Fruit fly (Drosophila melanogaster) whole organism, embryonic: ENCODE results near the gene Wdr33.

ENCODE experiments used
- B-H1 ChIP-seq: fragments of 200-800 bp; sonication (Bioruptor generic); IDR thresholded peaks from 3 replicates; pipeline ENCODE4 v1.3.6; 2022; ENCODE audit warnings: missing biosample characterization, missing genetic modification characterization
- B-H2 ChIP-seq: fragments of 200-800 bp; sonication (Bioruptor generic); optimal IDR thresholded peaks from 2 replicates; lab custom pipeline; 2018; ENCODE audit warnings: missing biosample characterization, mild to moderate bottlenecking, missing genetic modification characterization
- Bdp1 ChIP-seq: fragments of 200-800 bp; sonication (Bioruptor generic); optimal IDR thresholded peaks from 3 replicates; lab custom pipeline; 2016; ENCODE audit warnings: missing biosample characterization, missing genetic modification characterization
- CG10543 ChIP-seq: fragments of 200-800 bp; sonication (Bioruptor generic); optimal IDR thresholded peaks from 3 replicates; lab custom pipeline; 2017; ENCODE audit warnings: missing biosample characterization, mild to moderate bottlenecking, missing genetic modification characterization, moderate library complexity
- CG11398 ChIP-seq: fragments of 200-800 bp; sonication (Bioruptor generic); optimal IDR thresholded peaks from 2 replicates; lab custom pipeline; 2016; ENCODE audit warnings: missing biosample characterization, missing genetic modification characterization
- CG11696 ChIP-seq: fragments of 200-800 bp; sonication (Bioruptor generic); IDR thresholded peaks from 2 replicates; pipeline ENCODE4 v1.3.6; 2022; ENCODE audit warnings: missing biosample characterization, missing genetic modification characterization
- CG12236 ChIP-seq: fragments of 200-800 bp; sonication (Bioruptor generic); optimal IDR thresholded peaks from 2 replicates; lab custom pipeline; 2016; ENCODE audit warnings: missing biosample characterization, missing genetic modification characterization
- CG12391 ChIP-seq: fragments of 200-800 bp; sonication (Bioruptor generic); optimal IDR thresholded peaks from 3 replicates; lab custom pipeline; 2018; ENCODE audit warnings: missing biosample characterization, mild to moderate bottlenecking, missing genetic modification characterization, moderate library complexity
- CG12659 ChIP-seq: fragments of 200-800 bp; sonication (Bioruptor generic); optimal IDR thresholded peaks from 3 replicates; lab custom pipeline; 2017; ENCODE audit warnings: mild to moderate bottlenecking, missing biosample characterization, missing genetic modification reagents, missing genetic modification characterization
- CG12942 ChIP-seq: fragments of 200-800 bp; sonication (Bioruptor generic); optimal IDR thresholded peaks from 3 replicates; lab custom pipeline; 2016; ENCODE audit warnings: missing biosample characterization, missing genetic modification characterization
- CG13624 ChIP-seq: fragments of 200-800 bp; sonication (Bioruptor generic); optimal IDR thresholded peaks from 2 replicates; lab custom pipeline; 2016; ENCODE audit warnings: missing biosample characterization, missing genetic modification characterization
- CG17361 ChIP-seq: fragments of 200-800 bp; sonication (Bioruptor generic); IDR thresholded peaks from 3 replicates; pipeline ENCODE4 v1.3.6; 2022; ENCODE audit warnings: missing biosample characterization, missing genetic modification characterization
- CG2199 ChIP-seq: fragments of 200-800 bp; sonication (Bioruptor generic); IDR thresholded peaks from 3 replicates; pipeline ENCODE4 v1.3.6; 2022; ENCODE audit warnings: missing biosample characterization, missing genetic modification characterization
- CG3065 ChIP-seq: fragments of 200-800 bp; sonication (Bioruptor generic); optimal IDR thresholded peaks from 2 replicates; lab custom pipeline; 2016; ENCODE audit warnings: missing biosample characterization, missing genetic modification characterization
- CG42726 ChIP-seq: fragments of 200-800 bp; sonication (Bioruptor generic); IDR thresholded peaks from 2 replicates; pipeline ENCODE4 v1.3.6; 2022; ENCODE audit warnings: missing biosample characterization, missing genetic modification characterization; ENCODE audit not compliant: partially characterized antibody
- CG6654 ChIP-seq: fragments of 200-800 bp; sonication (Bioruptor generic); optimal IDR thresholded peaks from 2 replicates; lab custom pipeline; 2017; ENCODE audit warnings: missing biosample characterization, mild to moderate bottlenecking, missing genetic modification characterization
- CG8281 ChIP-seq: fragments of 200-800 bp; sonication (Bioruptor generic); optimal IDR thresholded peaks from 2 replicates; lab custom pipeline; 2018; ENCODE audit warnings: missing biosample characterization, mild to moderate bottlenecking, missing genetic modification characterization, moderate library complexity
- CG8388 ChIP-seq: fragments of 200-800 bp; sonication (Bioruptor generic); optimal IDR thresholded peaks from 2 replicates; lab custom pipeline; 2019; ENCODE audit warnings: missing biosample characterization, mild to moderate bottlenecking, missing genetic modification characterization, moderate library complexity
- CG8478 ChIP-seq: fragments of >200 bp; optimal IDR thresholded peaks from 2 replicates; lab custom pipeline; 2018
- CG8924 ChIP-seq: fragments of 200-800 bp; optimal IDR thresholded peaks from 3 replicates; lab custom pipeline; 2019; ENCODE audit warnings: missing biosample characterization, mild to moderate bottlenecking, missing genetic modification characterization, moderate library complexity
- CG9727 ChIP-seq: fragments of 200-800 bp; sonication (Bioruptor generic); optimal IDR thresholded peaks from 3 replicates; lab custom pipeline; 2017; ENCODE audit warnings: missing biosample characterization, mild to moderate bottlenecking, missing genetic modification characterization
- Dref ChIP-seq: fragments of 200-800 bp; sonication (Bioruptor generic); IDR thresholded peaks from 2 replicates; pipeline ENCODE4 v1.3.6; 2022; ENCODE audit warnings: missing biosample characterization, missing genetic modification characterization
- Gug ChIP-seq: fragments of 200-800 bp; sonication (Bioruptor generic); IDR thresholded peaks from 4 replicates; pipeline ENCODE4 v1.3.6; 2022; ENCODE audit warnings: missing biosample characterization, missing genetic modification characterization
- HLH54F ChIP-seq: fragments of 200-800 bp; sonication (Bioruptor generic); optimal IDR thresholded peaks from 3 replicates; lab custom pipeline; 2016; ENCODE audit warnings: missing biosample characterization, missing genetic modification characterization
- Lpt ChIP-seq: fragments of >200 bp; optimal IDR thresholded peaks from 2 replicates; lab custom pipeline; 2018; ENCODE audit warnings: missing biosample characterization, missing genetic modification characterization
- MBD-R2 ChIP-seq: fragments of 200-800 bp; sonication (Bioruptor generic); IDR thresholded peaks from 2 replicates; pipeline ENCODE4 v1.3.6; 2022; ENCODE audit warnings: missing biosample characterization, missing genetic modification characterization
- MESR4 ChIP-seq: fragments of 200-800 bp; sonication (Bioruptor generic); optimal IDR thresholded peaks from 2 replicates; lab custom pipeline; 2018; ENCODE audit warnings: missing biosample characterization, mild to moderate bottlenecking, missing genetic modification characterization, moderate library complexity
- Med ChIP-seq: fragments of 200-800 bp; sonication (Bioruptor generic); peaks from one replicate; lab custom pipeline; 2016; ENCODE audit warnings: missing biosample characterization, missing genetic modification characterization, mild to moderate bottlenecking, inconsistent platforms, moderate library complexity
- Mes4 ChIP-seq: fragments of 200-800 bp; sonication (Bioruptor generic); optimal IDR thresholded peaks from 2 replicates; lab custom pipeline; 2016; ENCODE audit warnings: missing biosample characterization, missing genetic modification characterization
- NC2α ChIP-seq: fragments of 200-800 bp; sonication (Bioruptor generic); optimal IDR thresholded peaks from 2 replicates; lab custom pipeline; 2016; ENCODE audit warnings: missing biosample characterization, missing genetic modification characterization
- PHDP ChIP-seq: fragments of 200-800 bp; sonication (Bioruptor generic); optimal IDR thresholded peaks from 3 replicates; lab custom pipeline; 2018; ENCODE audit warnings: missing biosample characterization, mild to moderate bottlenecking, missing genetic modification characterization, moderate library complexity
- bab2 ChIP-seq: fragments of 200-800 bp; sonication (Bioruptor generic); optimal IDR thresholded peaks from 2 replicates; lab custom pipeline; 2016; ENCODE audit warnings: missing biosample characterization, missing genetic modification characterization
- bcd ChIP-seq: fragments of 200-800 bp; sonication (Bioruptor generic); optimal IDR thresholded peaks from 2 replicates; lab custom pipeline; 2017; ENCODE audit warnings: missing biosample characterization, mild to moderate bottlenecking, missing genetic modification characterization
- chn ChIP-seq: fragments of 200-800 bp; sonication (Bioruptor generic); optimal IDR thresholded peaks from 2 replicates; lab custom pipeline; 2016; ENCODE audit warnings: missing biosample characterization, missing genetic modification characterization
- corto ChIP-seq: fragments of 200-800 bp; sonication (Bioruptor generic); optimal IDR thresholded peaks from 2 replicates; lab custom pipeline; 2016; ENCODE audit warnings: missing biosample characterization, mild to moderate bottlenecking, missing genetic modification characterization, moderate library complexity
- crp ChIP-seq, 2 experiments: fragments of 200-800 bp; sonication (Bioruptor generic); optimal IDR thresholded peaks; 2 replicates in 1 of 2; 3 replicates in 1 of 2; lab custom pipeline; 2017; ENCODE audit warnings: missing biosample characterization in 2 of 2, missing genetic modification characterization in 2 of 2, mild to moderate bottlenecking in 1 of 2, moderate library complexity in 1 of 2
- danr ChIP-seq: fragments of 200-800 bp; sonication (Bioruptor generic); IDR thresholded peaks from 2 replicates; pipeline ENCODE4 v1.3.6; 2022; ENCODE audit warnings: missing biosample characterization, missing genetic modification characterization
- gem ChIP-seq: fragments of 200-800 bp; sonication (Bioruptor generic); optimal IDR thresholded peaks from 2 replicates; lab custom pipeline; 2019; ENCODE audit warnings: missing biosample characterization, mild to moderate bottlenecking, missing genetic modification characterization, moderate library complexity
- gfzf ChIP-seq: fragments of 200-800 bp; sonication (Bioruptor generic); optimal IDR thresholded peaks from 2 replicates; lab custom pipeline; 2016; ENCODE audit warnings: missing biosample characterization, mild to moderate bottlenecking, missing genetic modification characterization, moderate library complexity
- hbn ChIP-seq: fragments of 200-800 bp; sonication (Bioruptor generic); IDR thresholded peaks from 2 replicates; pipeline ENCODE4 v1.3.6; 2022; ENCODE audit warnings: missing biosample characterization, missing genetic modification characterization; ENCODE audit not compliant: partially characterized antibody
- ken ChIP-seq: fragments of 200-800 bp; sonication (Bioruptor generic); IDR thresholded peaks from 3 replicates; pipeline ENCODE4 v1.3.6; 2022; ENCODE audit warnings: missing biosample characterization, missing genetic modification characterization
- lilli ChIP-seq: fragments of 200-800 bp; sonication (Bioruptor generic); optimal IDR thresholded peaks from 3 replicates; lab custom pipeline; 2016; ENCODE audit warnings: missing biosample characterization, missing genetic modification characterization
- pan ChIP-seq, 4 experiments: fragments of >200 bp in 3 of 4; fragments of 200-800 bp in 1 of 4; sonication (Bioruptor generic) in 1 of 4; optimal IDR thresholded peaks in 3 of 4; IDR thresholded peaks in 1 of 4; 2 replicates each; pipeline versions ENCODE4 v1.3.6 to Lab custom; 2017 to 2022; ENCODE audit warnings: missing biosample characterization in 2 of 4, missing genetic modification characterization in 2 of 4, mixed read lengths in 1 of 4
- phol ChIP-seq: fragments of 200-800 bp; sonication (Bioruptor generic); optimal IDR thresholded peaks from 3 replicates; lab custom pipeline; 2018; ENCODE audit warnings: missing biosample characterization, mild to moderate bottlenecking, missing genetic modification characterization, moderate library complexity
- psq ChIP-seq: fragments of 200-800 bp; sonication (Bioruptor generic); optimal IDR thresholded peaks from 2 replicates; lab custom pipeline; 2017; ENCODE audit warnings: missing biosample characterization, missing genetic modification characterization
- sim ChIP-seq: fragments of 200-800 bp; sonication (Bioruptor generic); IDR thresholded peaks from 2 replicates; pipeline ENCODE4 v1.3.6; 2022; ENCODE audit warnings: missing biosample characterization, missing genetic modification characterization
- sisA ChIP-seq: fragments of 200-800 bp; sonication (Bioruptor generic); IDR thresholded peaks from 2 replicates; pipeline ENCODE4 v1.3.6; 2022; ENCODE audit warnings: missing biosample characterization, missing genetic modification characterization
- tap ChIP-seq: fragments of 200-800 bp; optimal IDR thresholded peaks from 3 replicates; lab custom pipeline; 2019; ENCODE audit warnings: missing biosample characterization, mild to moderate bottlenecking, missing genetic modification characterization, moderate library complexity
- tx ChIP-seq: fragments of 200-800 bp; sonication (Bioruptor generic); optimal IDR thresholded peaks from 2 replicates; lab custom pipeline; 2016; ENCODE audit warnings: missing biosample characterization, missing genetic modification characterization

The Wdr33 gene

dm6 chr3R:5636519-5637430 is 23.7 kb upstream of the Wdr33 start, which contains the start of the genes CG31548 and CG12170 (continued):
- no peak for TF ChIP-seq CG2199
- TF ChIP-seq psq (GFP tag; lab: Kevin White, UChicago), result no peak
- peak; percentile 60 for TF ChIP-seq CG8388 (GFP tag; lab: Kevin White, UChicago)
- no peak for TF ChIP-seq B-H2
- peak; percentile 69 for TF ChIP-seq CG9727 (GFP tag; lab: Kevin White, UChicago)
- TF ChIP-seq Bdp1, result no peak
- no peak for TF ChIP-seq pan (optimal IDR thresholded peaks at IDR 0.05; lab: Kevin White, UChicago)
- TF ChIP-seq pan (GFP tag; optimal IDR thresholded peaks at IDR 0.05 in 1 of 2, IDR thresholded peaks at IDR 0.05 in 1 of 2), result peak in 1 of 2 experiments; percentile 48
- no peak for TF ChIP-seq CG6654
- no peak for TF ChIP-seq corto (GFP tag; lab: Kevin White, UChicago)
- peak; percentile 53 for TF ChIP-seq MBD-R2
- no peak for TF ChIP-seq CG3065 (GFP tag; lab: Kevin White, UChicago)
- no peak for TF ChIP-seq CG42726
- TF ChIP-seq CG8478 (lab: Kevin White, UChicago), result no peak
- TF ChIP-seq tap (tag; lab: Kevin White, UChicago), result peak; percentile 54
- no peak for TF ChIP-seq NC2α (GFP tag; lab: Kevin White, UChicago)
- TF ChIP-seq CG13624 (GFP tag; lab: Kevin White, UChicago), result peak; percentile 32
- no peak for TF ChIP-seq crp (GFP tag; optimal IDR thresholded peaks at IDR 0.05; lab: Kevin White, UChicago)
- peak; percentile 5 for TF ChIP-seq bab2 (GFP tag; lab: Kevin White, UChicago)
- TF ChIP-seq HLH54F (GFP tag; lab: Kevin White, UChicago), result no peak
- peak; percentile 65; the same call in 2 of the 3 replicates for TF ChIP-seq CG17361 (GFP tag; lab: Robert Waterston, UW)
- TF ChIP-seq chn (GFP tag; lab: Kevin White, UChicago), result peak; percentile 28
- TF ChIP-seq Lpt (GFP tag; lab: Kevin White, UChicago), result no peak
- no peak for TF ChIP-seq CG12236 (GFP tag; lab: Kevin White, UChicago)
- TF ChIP-seq sim, result no peak
- TF ChIP-seq CG12659 (GFP tag; lab: Kevin White, UChicago), result peak; percentile 56
- peak; percentile 78 for TF ChIP-seq CG12391
- peak; percentile 53 for TF ChIP-seq lilli (GFP tag; lab: Kevin White, UChicago)
- TF ChIP-seq B-H1 (GFP tag; lab: Robert Waterston, UW), result 0 out of 3 replicates have a peak, but pooled peaks have one; percentile 15
- TF ChIP-seq gem (tag; lab: Kevin White, UChicago), result no peak
- peak; percentile 83 for TF ChIP-seq Med (GFP tag; lab: Kevin White, UChicago)
- TF ChIP-seq gfzf (GFP tag; lab: Kevin White, UChicago), result peak; percentile 49
- peak; percentile 60 for TF ChIP-seq phol (tag; lab: Kevin White, UChicago)
- TF ChIP-seq CG11696, result no peak
- TF ChIP-seq bcd (GFP tag; lab: Kevin White, UChicago), result no peak
- TF ChIP-seq MESR4, result peak; percentile 94
- TF ChIP-seq sisA, result 0 out of 2 replicates have a peak, but pooled peaks have one; percentile 6
- TF ChIP-seq CG8281, result no peak
- TF ChIP-seq Dref, result no peak
- no peak for TF ChIP-seq Mes4 (GFP tag; lab: Kevin White, UChicago)
- TF ChIP-seq hbn (GFP tag; lab: Robert Waterston, UW), result no peak
- peak; percentile 70 for TF ChIP-seq PHDP
- TF ChIP-seq tx (GFP tag; lab: Kevin White, UChicago), result no peak
- no peak for TF ChIP-seq ken (GFP tag; lab: Robert Waterston, UW)
- TF ChIP-seq danr (GFP tag; lab: Robert Waterston, UW), result no peak
- TF ChIP-seq CG10543 (GFP tag; lab: Kevin White, UChicago), result no peak
- no peak for TF ChIP-seq CG11398 (GFP tag; lab: Kevin White, UChicago)
- peak; percentile 65 for TF ChIP-seq CG8924
- peak; percentile 54 for TF ChIP-seq CG12942 (GFP tag; lab: Kevin White, UChicago)
- TF ChIP-seq Gug (GFP tag; lab: Robert Waterston, UW), result no peak
